Fruit fly (Drosophila melanogaster): ENCODE results near the gene CG18628.

Gene CG18628

DNA sequence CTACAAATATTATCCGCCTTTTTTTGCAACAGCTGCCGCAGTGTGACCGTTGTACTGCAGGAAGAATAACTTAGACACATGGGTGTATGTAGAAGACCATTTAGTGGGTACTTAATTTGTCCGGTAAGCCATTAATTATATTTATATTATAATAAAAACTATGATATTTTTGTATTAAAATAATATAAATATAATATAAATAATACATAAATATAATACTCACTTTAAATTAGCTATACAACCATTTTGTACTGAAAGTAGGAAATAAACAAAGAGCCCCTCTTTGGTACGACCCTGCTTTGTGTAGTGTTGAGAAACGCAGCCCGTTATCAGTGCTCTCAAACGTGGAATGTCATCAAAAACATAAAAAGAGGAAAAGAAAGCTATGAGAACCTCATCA, 1.7 kb upstream of the CG18628 start, which contains the start of gene Cnep1r2 (continued):
- TF ChIP-seq vfl (GFP tag; optimal IDR thresholded peaks at IDR 0.05) = peak; percentile 60
- TF ChIP-seq ci (GFP tag; IDR thresholded peaks at IDR 0.05) = peak; percentile 92
- no peak for TF ChIP-seq grn (GFP tag; optimal IDR thresholded peaks at IDR 0.05)
- peak; percentile 83 for TF ChIP-seq MTF-1 (GFP tag; optimal IDR thresholded peaks at IDR 0.05; ENCODE audit: borderline replicate concordance)
- TF ChIP-seq ato (GFP tag; IDR thresholded peaks at IDR 0.05; ENCODE audit: partially characterized antibody) = no peak
- peak; percentile 96 for TF ChIP-seq Sox102F (GFP tag; optimal IDR thresholded peaks at IDR 0.05)
- TF ChIP-seq CG16815 (GFP tag; optimal IDR thresholded peaks at IDR 0.05) = peak; percentile 95
- no peak for TF ChIP-seq Scr (GFP tag; IDR thresholded peaks at IDR 0.05; ENCODE audit: partially characterized antibody)
- TF ChIP-seq Awh (GFP tag; IDR thresholded peaks at IDR 0.05) = peak; percentile 93
- peak; percentile 48 for TF ChIP-seq bigmax (GFP tag; optimal IDR thresholded peaks at IDR 0.05)
- no peak for TF ChIP-seq nerfin-2 (GFP tag; IDR thresholded peaks at IDR 0.05; ENCODE audit: partially characterized antibody)
- TF ChIP-seq Tbp (GFP tag; optimal IDR thresholded peaks at IDR 0.05) = no peak
- peak; percentile 20 for TF ChIP-seq CG3995 (GFP tag; optimal IDR thresholded peaks at IDR 0.05)
- no peak for TF ChIP-seq CG4282 (GFP tag; optimal IDR thresholded peaks at IDR 0.05)
- TF ChIP-seq Jarid2 (GFP tag; optimal IDR thresholded peaks at IDR 0.05) = peak; percentile 77
- peak; percentile 92 for TF ChIP-seq CG6813 (GFP tag; optimal IDR thresholded peaks at IDR 0.05)
- peak; percentile 96 for TF ChIP-seq CG9727 (GFP tag; optimal IDR thresholded peaks at IDR 0.05)
- peak; percentile 96 for TF ChIP-seq CG1233 (GFP tag; optimal IDR thresholded peaks at IDR 0.05)
- TF ChIP-seq HLH54F (GFP tag; optimal IDR thresholded peaks at IDR 0.05) = peak; percentile 81
- TF ChIP-seq CTCF (GFP tag; optimal IDR thresholded peaks at IDR 0.05) = peak; percentile 49
- peak; percentile 96 for TF ChIP-seq Meics (GFP tag; optimal IDR thresholded peaks at IDR 0.05)
- TF ChIP-seq CG17359 (tag; optimal IDR thresholded peaks at IDR 0.05) = peak; percentile 96
- TF ChIP-seq slou (GFP tag; optimal IDR thresholded peaks at IDR 0.05) = peak; percentile 89
- TF ChIP-seq CG3847 (GFP tag; IDR thresholded peaks at IDR 0.05) = peak; percentile 98
- peak; percentile 33 for TF ChIP-seq repo (GFP tag; optimal IDR thresholded peaks at IDR 0.05)
- TF ChIP-seq Ets65A (GFP tag) = peak; percentile 98

DNA sequence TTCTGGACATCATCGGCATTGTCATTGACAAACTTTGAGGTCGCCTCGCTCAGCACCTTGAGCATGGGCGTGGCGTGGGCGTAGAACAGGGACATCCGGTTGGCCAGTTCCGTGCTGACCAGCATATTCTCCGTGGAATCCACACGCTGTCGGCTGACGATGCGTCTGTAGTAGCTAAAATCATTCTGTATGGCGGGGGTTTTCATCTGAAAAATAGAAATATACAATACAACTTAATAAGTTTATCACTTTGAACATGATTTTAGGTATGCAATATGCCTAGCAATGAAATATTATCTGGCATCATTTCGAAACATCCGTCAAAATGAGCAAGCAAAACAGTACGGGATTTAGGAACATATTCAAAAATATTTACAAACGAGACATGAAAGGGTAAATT, 2.0 kb downstream of the CG18628 start, which contains the start of gene CG14154:
TSS of gene CG14154 (plus strand) at position 301 of the 400 bp plus-strand sequence.
- peak; percentile 22 for TF ChIP-seq sens (GFP tag)
- TF ChIP-seq Deaf1 (tag; optimal IDR thresholded peaks at IDR 0.05) = no peak

DNA sequence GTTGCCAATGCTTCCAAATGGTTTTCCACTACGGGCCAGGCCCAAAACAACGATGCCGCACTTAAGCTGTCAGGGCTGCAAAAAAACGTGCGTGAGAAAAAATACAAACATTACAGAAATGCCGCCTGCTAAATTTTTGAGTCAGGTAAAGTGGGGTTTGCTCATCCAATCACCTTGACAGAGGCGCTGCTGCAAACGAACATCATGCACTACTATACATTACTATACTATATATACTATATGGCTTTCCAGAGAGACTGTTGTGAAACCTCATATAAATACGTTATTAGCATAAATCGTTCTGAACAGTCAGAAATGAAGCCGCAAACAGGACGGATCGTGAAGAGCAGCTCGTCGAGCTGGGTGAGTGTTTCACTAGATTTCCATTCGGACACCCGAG, 3.7 kb downstream of the CG18628 start, which contains the start of gene CG14153:
TSS of gene CG14153 (plus strand) at position 301 of the 400 bp plus-strand sequence.
- no peak for TF ChIP-seq nom (GFP tag; optimal IDR thresholded peaks at IDR 0.05)

DNA sequence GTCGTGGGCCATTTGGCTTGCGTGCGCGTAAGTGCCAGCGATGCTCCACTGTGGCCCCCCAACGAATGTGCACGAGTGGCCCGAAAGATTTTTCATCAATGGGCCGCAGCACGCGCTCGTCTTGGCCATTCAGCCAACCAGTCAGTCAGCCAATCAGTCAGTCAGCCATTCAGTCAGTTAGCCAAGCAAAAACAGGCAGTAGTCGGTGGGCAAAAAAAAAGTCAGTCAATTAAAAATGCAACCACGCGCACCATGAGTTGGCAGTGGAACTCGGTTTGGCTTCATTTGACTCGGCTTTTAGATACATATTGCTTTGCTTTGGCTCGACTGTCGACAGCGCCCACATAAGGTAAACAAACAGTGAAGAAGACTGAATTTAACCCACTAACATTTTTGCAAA, 6.4 kb downstream of the CG18628 start:
- TF ChIP-seq Usf (GFP tag; optimal IDR thresholded peaks at IDR 0.05) = no peak
- TF ChIP-seq sr (GFP tag; IDR thresholded peaks at IDR 0.05) = peak; percentile 62; the same call in 1 of the 3 replicates
- peak; percentile 12 for TF ChIP-seq CG12769 (tag; optimal IDR thresholded peaks at IDR 0.05)
- TF ChIP-seq CG14441 (GFP tag; IDR thresholded peaks at IDR 0.05) = peak; percentile 2; the same call in 1 of the 2 replicates
- no peak for TF ChIP-seq sug (tag; optimal IDR thresholded peaks at IDR 0.05)
- TF ChIP-seq CG16779 (GFP tag; IDR thresholded peaks at IDR 0.05) = 0 out of 2 replicates have a peak, but pooled peaks have one; percentile 25
- TF ChIP-seq Atf-2 (GFP tag; optimal IDR thresholded peaks at IDR 0.05) = no peak
- 0 out of 2 replicates have a peak, but pooled peaks have one; percentile 20 for TF ChIP-seq Awh (GFP tag; IDR thresholded peaks at IDR 0.05)
- TF ChIP-seq CG17802 (tag; optimal IDR thresholded peaks at IDR 0.05) = no peak
- TF ChIP-seq CG11247 (GFP tag; IDR thresholded peaks at IDR 0.05) = 0 out of 2 replicates have a peak, but pooled peaks have one; percentile 28
- peak; percentile 37; the same call in 1 of the 2 replicates for TF ChIP-seq CG32532 (GFP tag; IDR thresholded peaks at IDR 0.05)
- TF ChIP-seq vvl (GFP tag; IDR thresholded peaks at IDR 0.05) = peak; percentile 42; the same call in 1 of the 2 replicates
- TF ChIP-seq Med (GFP tag) = peak; percentile 7
- TF ChIP-seq row (GFP tag; IDR thresholded peaks at IDR 0.05) = peak; percentile 29; the same call in 1 of the 3 replicates
- TF ChIP-seq Oaz (GFP tag; IDR thresholded peaks at IDR 0.05) = 0 out of 2 replicates have a peak, but pooled peaks have one; percentile 21
- TF ChIP-seq grau (tag; optimal IDR thresholded peaks at IDR 0.05) = peak; percentile 43
- TF ChIP-seq CG18619 (GFP tag; optimal IDR thresholded peaks at IDR 0.05) = no peak
- 0 out of 3 replicates have a peak, but pooled peaks have one; percentile 9 for TF ChIP-seq z (GFP tag; IDR thresholded peaks at IDR 0.05)
- peak; percentile 97 for TF ChIP-seq CG8281 (tag; optimal IDR thresholded peaks at IDR 0.05)
- peak; percentile 7; the same call in 1 of the 2 replicates for TF ChIP-seq CG5953 (GFP tag; IDR thresholded peaks at IDR 0.05)
